Fruit fly (Drosophila melanogaster): ENCODE measurements around the gene CG5250.

DNA sequence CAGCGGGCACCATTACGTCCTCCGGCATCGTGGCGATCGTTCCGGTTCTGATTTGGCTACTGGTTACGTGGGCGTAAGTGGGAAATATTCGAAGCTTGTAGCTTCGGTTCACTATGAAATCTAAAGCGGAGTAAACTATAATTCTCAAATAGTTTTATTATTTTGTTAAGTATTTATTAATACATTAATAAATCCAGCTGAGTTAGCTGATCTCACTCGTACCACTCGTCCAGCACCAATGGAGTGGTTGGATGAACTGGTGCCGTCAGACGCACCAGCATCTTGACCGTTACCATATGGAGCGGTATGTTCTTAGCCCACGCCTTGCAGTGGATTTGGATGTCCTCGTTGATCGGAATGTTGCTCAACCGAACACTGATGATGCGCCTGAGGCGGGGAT lies 996 bp downstream of the CG5250 start, which contains the start of gene CG11703:
- TF ChIP-seq CG12605 (GFP tag; IDR thresholded peaks at IDR 0.05) (no peak), Pif1B (GFP tag; optimal IDR thresholded peaks at IDR 0.05) (no peak), Snoo (tag; optimal IDR thresholded peaks at IDR 0.05) (no peak)
